Fruit fly (Drosophila melanogaster) Kc167 (cell line): ENCODE results near the gene CG13856.

Experiments
- Myc ChIP-seq: fragments of >200 bp; optimal IDR thresholded peaks from 2 replicates; lab custom pipeline; 2017; ENCODE audit warnings: missing external identifiers
- Sin3A ChIP-seq: fragments of >200 bp; optimal IDR thresholded peaks from 2 replicates; lab custom pipeline; 2018; ENCODE audit warnings: missing external identifiers
- h ChIP-seq: fragments of >200 bp; optimal IDR thresholded peaks from 3 replicates; lab custom pipeline; 2018; ENCODE audit warnings: missing external identifiers
- psq ChIP-seq: fragments of >200 bp; optimal IDR thresholded peaks from 2 replicates; lab custom pipeline; 2017; ENCODE audit warnings: missing external identifiers
- ttk ChIP-seq: sonication (Bioruptor generic); optimal IDR thresholded peaks from 2 replicates; lab custom pipeline; 2017; ENCODE audit warnings: missing external identifiers

dm6 chr3R:22411879-22412587 lies 9.6 kb downstream of the CG13856 start:
- TF ChIP-seq ttk (lab: Kevin White, UChicago) (no peak), psq (lab: Kevin White, UChicago) (no peak), Myc (no peak), Sin3A (lab: Kevin White, UChicago) (no peak), h (lab: Kevin White, UChicago) (no peak)
